Worm (Caenorhabditis elegans): ENCODE measurements around the gene H40L08.2.

H40L08.2 gene

DNA sequence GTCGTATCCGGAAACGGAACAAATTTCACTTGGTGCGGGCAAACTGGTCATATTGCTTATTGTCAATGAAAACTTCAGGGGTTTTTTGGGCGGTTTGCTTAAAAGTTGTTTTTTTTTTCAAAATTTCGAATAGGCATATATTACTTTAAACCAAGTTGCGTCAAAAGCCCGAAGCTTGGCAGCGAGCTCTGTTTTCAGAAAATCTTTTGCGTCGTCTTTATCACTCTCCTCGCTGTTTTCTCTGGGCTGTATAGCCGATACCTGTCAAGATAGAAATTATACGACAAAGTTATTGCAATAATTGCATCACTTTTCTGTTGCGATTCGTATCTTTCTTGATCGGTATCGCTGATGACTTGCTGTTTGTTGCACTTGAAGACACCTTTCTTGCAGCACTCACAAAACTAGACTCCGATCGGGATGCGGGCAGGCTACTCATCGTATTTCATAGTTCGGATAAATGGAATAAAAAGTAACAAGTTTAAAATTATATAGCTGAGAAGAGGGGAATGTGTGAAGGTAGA is 1.4 kb downstream of the H40L08.2 start, which contains the start of the genes H40L08.3 and H40L08.9:
Gene H40L08.3 (minus strand): TSS at position 51 of the 524 bp plus-strand sequence.
Gene H40L08.9 (minus strand): TSS at position 439 of the 524 bp plus-strand sequence.
- TF ChIP-seq pes-1 (GFP tag; IDR thresholded peaks at IDR 0.05) (no peak), ceh-36 (tag; optimal IDR thresholded peaks at IDR 0.05) (no peak), F13C5.2 (tag; optimal IDR thresholded peaks at IDR 0.05) (no peak), sea-1 (GFP tag; conservative IDR thresholded peaks at IDR 0.05) (no peak), hnd-1 (tag; optimal IDR thresholded peaks at IDR 0.05) (no peak), ets-7 (tag; optimal IDR thresholded peaks at IDR 0.05) (no peak), ceh-13 (GFP tag; optimal IDR thresholded peaks at IDR 0.05) (no peak), tbx-11 (GFP tag; IDR thresholded peaks at IDR 0.05) (no peak), flt-1 (GFP tag; IDR thresholded peaks at IDR 0.05) (no peak), B0310.2 (tag; optimal IDR thresholded peaks at IDR 0.05) (no peak), tra-4 (tag; optimal IDR thresholded peaks at IDR 0.05) (no peak), hmbx-1 (tag; optimal IDR thresholded peaks at IDR 0.05) (no peak), aly-1 (tag; optimal IDR thresholded peaks at IDR 0.05) (no peak), ama-1 (optimal IDR thresholded peaks at IDR 0.05) (no peak), tbx-37 (GFP tag; conservative IDR thresholded peaks at IDR 0.05) (no peak), hmg-4 (GFP tag; optimal IDR thresholded peaks at IDR 0.05) (no peak)

DNA sequence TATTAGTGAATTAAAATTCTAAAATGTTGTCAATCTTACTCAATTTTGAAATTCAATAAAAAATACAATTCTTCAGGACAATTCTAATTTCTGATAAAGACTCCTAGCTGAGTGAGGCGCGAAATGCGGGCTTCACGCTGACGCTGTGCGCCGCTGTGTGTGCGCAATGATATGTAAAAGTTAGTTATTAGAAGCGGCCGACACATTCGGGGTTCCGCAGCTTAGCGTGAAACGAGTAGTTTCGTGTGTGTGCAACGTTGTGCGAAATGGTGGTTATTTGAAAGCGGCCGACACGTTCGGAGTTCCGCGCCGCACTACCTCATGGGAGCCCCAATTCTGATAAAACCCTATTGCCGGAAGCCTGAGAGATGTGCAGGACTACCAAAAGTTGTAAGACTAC is 2.4 kb downstream of the H40L08.2 start:
- TF ChIP-seq B0310.2 (tag; optimal IDR thresholded peaks at IDR 0.05) = no peak
- no peak for TF ChIP-seq sea-1 (GFP tag; conservative IDR thresholded peaks at IDR 0.05)
- TF ChIP-seq hnd-1 (tag; optimal IDR thresholded peaks at IDR 0.05) = no peak
- TF ChIP-seq hmbx-1 (tag; optimal IDR thresholded peaks at IDR 0.05) = no peak
- no peak for TF ChIP-seq ets-7 (tag; optimal IDR thresholded peaks at IDR 0.05)
- no peak for TF ChIP-seq tbx-11 (GFP tag; IDR thresholded peaks at IDR 0.05)
- no peak for TF ChIP-seq tbx-37 (GFP tag; conservative IDR thresholded peaks at IDR 0.05)
- TF ChIP-seq ceh-36 (tag; optimal IDR thresholded peaks at IDR 0.05) = no peak
- TF ChIP-seq pes-1 (GFP tag; IDR thresholded peaks at IDR 0.05) = no peak
- TF ChIP-seq scrt-1 (GFP tag; IDR thresholded peaks at IDR 0.05) = no peak
- TF ChIP-seq ceh-13 (GFP tag; optimal IDR thresholded peaks at IDR 0.05) = no peak
- no peak for TF ChIP-seq F13C5.2 (tag; optimal IDR thresholded peaks at IDR 0.05)
- no peak for TF ChIP-seq tra-4 (tag; optimal IDR thresholded peaks at IDR 0.05)
- TF ChIP-seq flt-1 (GFP tag; IDR thresholded peaks at IDR 0.05) = no peak
- no peak for TF ChIP-seq ama-1 (optimal IDR thresholded peaks at IDR 0.05)
- no peak for TF ChIP-seq hmg-4 (GFP tag; optimal IDR thresholded peaks at IDR 0.05)
- no peak for TF ChIP-seq aly-1 (tag; optimal IDR thresholded peaks at IDR 0.05)

DNA sequence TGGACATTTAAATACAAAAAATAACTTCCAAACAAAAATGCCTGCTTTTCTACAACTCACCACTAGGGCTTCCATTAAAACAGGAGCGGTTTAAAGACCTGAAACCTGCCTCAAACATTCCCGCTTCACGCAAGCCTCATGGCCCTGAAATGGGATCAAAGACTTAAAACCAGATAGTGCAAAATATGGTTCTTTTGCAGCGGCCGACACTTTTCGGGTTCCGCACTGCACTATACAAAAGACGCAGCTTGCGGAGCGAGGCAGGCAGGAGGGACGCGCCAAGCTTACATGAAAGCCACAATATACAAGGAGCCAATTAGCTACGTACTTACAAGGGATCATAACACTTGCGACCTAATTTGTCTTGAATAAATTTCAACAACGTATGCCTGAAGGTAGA is 4.1 kb downstream of the H40L08.2 start:
- TF ChIP-seq tbx-37 (GFP tag; conservative IDR thresholded peaks at IDR 0.05) (no peak), ama-1 (optimal IDR thresholded peaks at IDR 0.05) (no peak), hnd-1 (tag; optimal IDR thresholded peaks at IDR 0.05) (no peak), tbx-11 (GFP tag; IDR thresholded peaks at IDR 0.05) (no peak), ceh-36 (tag; optimal IDR thresholded peaks at IDR 0.05) (no peak), scrt-1 (GFP tag; IDR thresholded peaks at IDR 0.05) (no peak), tra-4 (tag; optimal IDR thresholded peaks at IDR 0.05) (no peak)

DNA sequence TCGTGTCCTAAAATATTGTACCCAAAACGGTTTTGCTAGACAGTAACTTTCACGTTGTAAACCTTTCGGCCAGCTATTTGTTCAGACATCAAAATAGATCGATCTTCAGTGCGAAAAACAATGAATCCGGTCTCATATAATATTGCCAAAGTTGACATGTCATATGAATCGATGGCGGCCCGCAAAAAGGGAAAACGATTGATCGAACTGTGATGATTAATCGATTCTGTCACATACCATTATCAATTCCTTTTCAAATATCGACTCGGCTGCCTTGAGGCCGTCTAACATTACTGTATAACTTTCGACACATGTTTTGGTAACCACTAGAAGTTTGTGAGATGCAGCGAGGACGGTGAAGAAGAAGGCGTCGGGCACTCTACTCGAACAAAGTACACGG is 4.7 kb downstream of the H40L08.2 start:
- TF ChIP-seq ets-7 (tag; optimal IDR thresholded peaks at IDR 0.05) = no peak
- TF ChIP-seq pes-1 (GFP tag; IDR thresholded peaks at IDR 0.05) = no peak
- TF ChIP-seq B0310.2 (tag; optimal IDR thresholded peaks at IDR 0.05) = no peak
- TF ChIP-seq tbx-11 (GFP tag; IDR thresholded peaks at IDR 0.05) = no peak
- TF ChIP-seq sea-1 (GFP tag; conservative IDR thresholded peaks at IDR 0.05) = no peak
- TF ChIP-seq tbx-37 (GFP tag; conservative IDR thresholded peaks at IDR 0.05) = no peak
- TF ChIP-seq scrt-1 (GFP tag; IDR thresholded peaks at IDR 0.05) = no peak
- no peak for TF ChIP-seq hmg-4 (GFP tag; optimal IDR thresholded peaks at IDR 0.05)
- TF ChIP-seq flt-1 (GFP tag; IDR thresholded peaks at IDR 0.05) = no peak
- no peak for TF ChIP-seq ceh-36 (tag; optimal IDR thresholded peaks at IDR 0.05)
- no peak for TF ChIP-seq ceh-13 (GFP tag; optimal IDR thresholded peaks at IDR 0.05)
- no peak for TF ChIP-seq aly-1 (tag; optimal IDR thresholded peaks at IDR 0.05)
- TF ChIP-seq ama-1 (optimal IDR thresholded peaks at IDR 0.05) = no peak

DNA sequence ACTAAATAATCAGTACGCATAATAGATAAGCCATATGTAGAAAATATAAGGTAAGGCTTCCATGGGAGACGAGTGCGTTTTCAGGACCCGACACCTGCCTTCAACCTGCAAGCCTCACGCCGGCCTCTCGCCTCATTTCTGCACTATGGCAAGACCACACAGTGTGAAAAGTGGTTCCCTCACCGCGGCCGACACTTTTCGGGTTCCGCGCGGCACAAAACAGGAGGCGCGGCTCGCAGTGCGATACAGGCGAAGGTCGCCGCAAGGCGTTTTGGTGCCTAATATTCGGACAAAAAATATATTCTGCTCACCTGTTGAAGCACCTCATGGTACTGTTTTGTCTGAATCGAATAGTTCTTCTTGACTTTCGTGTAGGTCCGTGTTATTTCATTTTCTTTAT is 7.4 kb downstream of the H40L08.2 start:
- TF ChIP-seq hmg-4 (GFP tag; optimal IDR thresholded peaks at IDR 0.05) = no peak
- TF ChIP-seq ama-1 (optimal IDR thresholded peaks at IDR 0.05) = no peak
- no peak for TF ChIP-seq hmbx-1 (tag; optimal IDR thresholded peaks at IDR 0.05)
- TF ChIP-seq F13C5.2 (tag; optimal IDR thresholded peaks at IDR 0.05) = no peak
- TF ChIP-seq ets-7 (tag; optimal IDR thresholded peaks at IDR 0.05) = no peak
- no peak for TF ChIP-seq sea-1 (GFP tag; conservative IDR thresholded peaks at IDR 0.05)
- no peak for TF ChIP-seq scrt-1 (GFP tag; IDR thresholded peaks at IDR 0.05)
- TF ChIP-seq tbx-37 (GFP tag; conservative IDR thresholded peaks at IDR 0.05) = no peak
- TF ChIP-seq ceh-13 (GFP tag; optimal IDR thresholded peaks at IDR 0.05) = no peak
- TF ChIP-seq flt-1 (GFP tag; IDR thresholded peaks at IDR 0.05) = no peak

DNA sequence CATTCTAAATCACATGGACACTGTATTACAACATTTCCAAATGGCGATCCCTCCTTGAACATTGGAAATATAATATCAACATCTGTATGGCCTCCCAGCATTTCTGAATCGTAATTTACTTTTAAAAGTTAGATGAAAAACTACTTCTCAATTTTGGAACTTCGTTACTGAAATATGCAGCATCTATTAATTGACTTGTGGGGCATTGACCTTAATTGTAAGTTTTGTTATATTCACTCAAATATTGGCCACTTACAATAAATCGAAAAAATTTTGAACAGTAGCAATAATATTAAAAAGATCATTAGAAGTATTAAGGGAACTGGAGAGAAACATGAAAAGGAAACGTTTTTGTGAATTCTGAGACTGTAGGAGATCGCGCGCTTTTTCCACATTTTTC is 8.3 kb downstream of the H40L08.2 start, which contains the start of gene mam-6:
Gene mam-6 (minus strand): TSS at position 101 of the 400 bp plus-strand sequence.
- TF ChIP-seq ceh-36 (tag; optimal IDR thresholded peaks at IDR 0.05) (no peak), ama-1 (optimal IDR thresholded peaks at IDR 0.05) (no peak), hnd-1 (tag; optimal IDR thresholded peaks at IDR 0.05) (no peak), aly-1 (tag; optimal IDR thresholded peaks at IDR 0.05) (no peak), sea-1 (GFP tag; conservative IDR thresholded peaks at IDR 0.05) (no peak), tbx-37 (GFP tag; conservative IDR thresholded peaks at IDR 0.05) (no peak), hmg-4 (GFP tag; optimal IDR thresholded peaks at IDR 0.05) (no peak), hmbx-1 (tag; optimal IDR thresholded peaks at IDR 0.05) (no peak), tra-4 (tag; optimal IDR thresholded peaks at IDR 0.05) (no peak), pes-1 (GFP tag; IDR thresholded peaks at IDR 0.05) (no peak), ceh-13 (GFP tag; optimal IDR thresholded peaks at IDR 0.05) (no peak), ets-7 (tag; optimal IDR thresholded peaks at IDR 0.05) (no peak), tbx-11 (GFP tag; IDR thresholded peaks at IDR 0.05) (no peak), scrt-1 (GFP tag; IDR thresholded peaks at IDR 0.05) (no peak), F13C5.2 (tag; optimal IDR thresholded peaks at IDR 0.05) (no peak), B0310.2 (tag; optimal IDR thresholded peaks at IDR 0.05) (no peak), flt-1 (GFP tag; IDR thresholded peaks at IDR 0.05) (no peak)

DNA sequence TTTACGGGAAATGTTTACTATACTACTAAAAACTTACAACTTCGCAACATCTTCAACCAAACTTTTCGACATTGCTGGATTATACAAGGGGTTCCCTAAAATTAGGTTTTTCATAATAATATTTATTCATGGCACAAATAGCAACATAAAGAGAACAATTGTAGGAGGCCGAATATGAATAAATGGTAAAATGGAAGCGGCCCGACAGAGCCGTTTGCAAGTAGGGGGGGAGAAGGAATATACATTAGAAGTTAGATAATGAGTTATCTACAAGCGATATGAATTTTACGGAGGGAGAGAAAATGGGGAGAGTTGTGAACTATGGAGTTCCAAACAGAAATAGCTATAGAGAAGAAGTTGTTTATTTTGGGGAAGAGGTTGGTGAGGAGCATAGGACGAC is 17.2 kb downstream of the H40L08.2 start, which contains the start of gene fbxa-96:
Gene fbxa-96 (minus strand): TSS at position 101 of the 400 bp plus-strand sequence.
- TF ChIP-seq F13C5.2 (tag; optimal IDR thresholded peaks at IDR 0.05) = no peak
- TF ChIP-seq tbx-37 (GFP tag; conservative IDR thresholded peaks at IDR 0.05) = no peak
- no peak for TF ChIP-seq hnd-1 (tag; optimal IDR thresholded peaks at IDR 0.05)
- TF ChIP-seq ets-7 (tag; optimal IDR thresholded peaks at IDR 0.05) = no peak
- TF ChIP-seq aly-1 (tag; optimal IDR thresholded peaks at IDR 0.05) = no peak
- TF ChIP-seq flt-1 (GFP tag; IDR thresholded peaks at IDR 0.05) = no peak
- TF ChIP-seq pes-1 (GFP tag; IDR thresholded peaks at IDR 0.05) = no peak
- no peak for TF ChIP-seq hmg-4 (GFP tag; optimal IDR thresholded peaks at IDR 0.05)
- TF ChIP-seq sea-1 (GFP tag; conservative IDR thresholded peaks at IDR 0.05) = no peak
- TF ChIP-seq tra-4 (tag; optimal IDR thresholded peaks at IDR 0.05) = no peak
- no peak for TF ChIP-seq tbx-11 (GFP tag; IDR thresholded peaks at IDR 0.05)
- no peak for TF ChIP-seq hmbx-1 (tag; optimal IDR thresholded peaks at IDR 0.05)
- TF ChIP-seq ama-1 (optimal IDR thresholded peaks at IDR 0.05) = no peak
- no peak for TF ChIP-seq ceh-13 (GFP tag; optimal IDR thresholded peaks at IDR 0.05)
- no peak for TF ChIP-seq scrt-1 (GFP tag; IDR thresholded peaks at IDR 0.05)
